Worm (Caenorhabditis elegans) whole organism, mixed stage, embryonic: Measurements from ENCODE around the gene fbxb-111.

Source experiments
- M03D4.4 ChIP-seq: sonication (generic microtip); optimal IDR thresholded peaks from 2 replicates; lab custom pipeline; 2017; ENCODE audit warnings: mild to moderate bottlenecking, missing genetic modification characterization, missing compliant biosample characterization
- mab-5 ChIP-seq: fragments of 150-350 bp; optimal IDR thresholded peaks from 2 replicates; lab custom pipeline; 2014; ENCODE audit warnings: missing biosample characterization, missing genetic modification characterization
- pha-4 ChIP-seq: fragments of 150-350 bp; optimal IDR thresholded peaks from 2 replicates; lab custom pipeline; 2018; ENCODE audit warnings: missing biosample characterization, missing genetic modification reagents, missing genetic modification characterization

ce11 chrII:2779253-2779652 is 4.4 kb upstream of the fbxb-111 start, which contains the start of gene F08D12.3:
- no peak for TF ChIP-seq pha-4 (tag; lab: Kevin White, UChicago)
- no peak for TF ChIP-seq M03D4.4
- TF ChIP-seq mab-5 (tag; lab: Kevin White, UChicago), result no peak
